Fruit fly (Drosophila melanogaster): ENCODE results near the gene CCKLR-17D3.

The CCKLR-17D3 gene

dm6 chrX:18774818-18775343, 1.1 kb upstream of the CCKLR-17D3 start, which contains the start of gene CG6891 (continued):
- no peak for TF ChIP-seq Dip3 (GFP tag; optimal IDR thresholded peaks at IDR 0.05)
- peak; percentile 52 for TF ChIP-seq bbx (GFP tag; IDR thresholded peaks at IDR 0.05; ENCODE audit: partially characterized antibody)
- TF ChIP-seq CG12155 (GFP tag; optimal IDR thresholded peaks at IDR 0.05), result no peak
- TF ChIP-seq MTF-1 (GFP tag; optimal IDR thresholded peaks at IDR 0.05; ENCODE audit: borderline replicate concordance), result no peak
- TF ChIP-seq vnd (GFP tag; IDR thresholded peaks at IDR 0.05; ENCODE audit: partially characterized antibody), result no peak
- no peak for TF ChIP-seq CG2678 (tag; optimal IDR thresholded peaks at IDR 0.05)
- 0 out of 3 replicates have a peak, but pooled peaks have one; percentile 32 for TF ChIP-seq Opbp (GFP tag; IDR thresholded peaks at IDR 0.05; ENCODE audit: partially characterized antibody)
- TF ChIP-seq CG8765 (GFP tag; IDR thresholded peaks at IDR 0.05), result no peak
- TF ChIP-seq CG2712 (tag; optimal IDR thresholded peaks at IDR 0.05), result peak; percentile 41
- no peak for TF ChIP-seq sc (optimal IDR thresholded peaks at IDR 0.05)
- TF ChIP-seq sc (GFP tag; optimal IDR thresholded peaks at IDR 0.05), result peak; percentile 37
- no peak for TF ChIP-seq Ets97D (GFP tag; optimal IDR thresholded peaks at IDR 0.05)
- peak; percentile 71 for TF ChIP-seq Ets65A (GFP tag)
- no peak for TF ChIP-seq repo (GFP tag; optimal IDR thresholded peaks at IDR 0.05)
- peak; percentile 1 for TF ChIP-seq Bdp1 (GFP tag; optimal IDR thresholded peaks at IDR 0.05)
- peak; percentile 19 for TF ChIP-seq CG12391 (tag; optimal IDR thresholded peaks at IDR 0.05)
- TF ChIP-seq CG17912 (GFP tag; optimal IDR thresholded peaks at IDR 0.05), result peak; percentile 13
- TF ChIP-seq seq (GFP tag; IDR thresholded peaks at IDR 0.05), result no peak; the same call in 1 of the 2 replicates
- TF ChIP-seq H2.0 (GFP tag; IDR thresholded peaks at IDR 0.05), result no peak
- no peak for TF ChIP-seq CG4854 (GFP tag; optimal IDR thresholded peaks at IDR 0.05)
- TF ChIP-seq Dref (GFP tag; IDR thresholded peaks at IDR 0.05), result no peak
- no peak for TF ChIP-seq CkIIα-i1 (GFP tag; IDR thresholded peaks at IDR 0.05)
- peak; percentile 32 for TF ChIP-seq shn (GFP tag; optimal IDR thresholded peaks at IDR 0.05)
- TF ChIP-seq CG33557 (GFP tag; optimal IDR thresholded peaks at IDR 0.05), result peak; percentile 76
- no peak for TF ChIP-seq tx (GFP tag; optimal IDR thresholded peaks at IDR 0.05)
- TF ChIP-seq CG17359 (tag; optimal IDR thresholded peaks at IDR 0.05), result peak; percentile 14
- no peak for TF ChIP-seq B-H2 (GFP tag; optimal IDR thresholded peaks at IDR 0.05)
- TF ChIP-seq ash1 (GFP tag; optimal IDR thresholded peaks at IDR 0.05), result no peak
- no peak for TF ChIP-seq C15 (GFP tag; IDR thresholded peaks at IDR 0.05)
- TF ChIP-seq sisA (GFP tag; IDR thresholded peaks at IDR 0.05), result peak; percentile 18; the same call in 1 of the 2 replicates
- peak; percentile 47 for TF ChIP-seq CG10431 (GFP tag; optimal IDR thresholded peaks at IDR 0.05)
- no peak for TF ChIP-seq Camta (GFP tag; optimal IDR thresholded peaks at IDR 0.05)
- no peak for TF ChIP-seq CG6813 (GFP tag; optimal IDR thresholded peaks at IDR 0.05)
- no peak for TF ChIP-seq bcd (GFP tag; optimal IDR thresholded peaks at IDR 0.05)
- TF ChIP-seq kah (GFP tag; optimal IDR thresholded peaks at IDR 0.05), result no peak
- TF ChIP-seq Taf1 (GFP tag; IDR thresholded peaks at IDR 0.05), result no peak
- 0 out of 2 replicates have a peak, but pooled peaks have one; percentile 13 for TF ChIP-seq CG3847 (GFP tag; IDR thresholded peaks at IDR 0.05)
- TF ChIP-seq CG1603 (tag; optimal IDR thresholded peaks at IDR 0.05), result peak; percentile 54
- TF ChIP-seq CTCF (GFP tag; optimal IDR thresholded peaks at IDR 0.05), result no peak
- no peak for TF ChIP-seq HHEX (GFP tag; optimal IDR thresholded peaks at IDR 0.05)
- peak; percentile 92 for TF ChIP-seq CG1832 (GFP tag; optimal IDR thresholded peaks at IDR 0.05)
- TF ChIP-seq CG31388 (GFP tag; optimal IDR thresholded peaks at IDR 0.05), result no peak
- 0 out of 3 replicates have a peak, but pooled peaks have one; percentile 16 for TF ChIP-seq CG17361 (GFP tag; IDR thresholded peaks at IDR 0.05)
- no peak for TF ChIP-seq CG12104 (GFP tag; optimal IDR thresholded peaks at IDR 0.05)
- no peak for TF ChIP-seq CG16779 (GFP tag; IDR thresholded peaks at IDR 0.05)
- no peak for TF ChIP-seq ro (GFP tag; IDR thresholded peaks at IDR 0.05)
- no peak for TF ChIP-seq CG3726 (GFP tag; IDR thresholded peaks at IDR 0.05)
- no peak for TF ChIP-seq Ssrp (tag; optimal IDR thresholded peaks at IDR 0.05)
- no peak for TF ChIP-seq gce (GFP tag; IDR thresholded peaks at IDR 0.05)
- no peak for TF ChIP-seq Chrac-16 (GFP tag; optimal IDR thresholded peaks at IDR 0.05)
- TF ChIP-seq Deaf1 (tag; optimal IDR thresholded peaks at IDR 0.05), result peak; percentile 97
- TF ChIP-seq NFAT (GFP tag; IDR thresholded peaks at IDR 0.05), result no peak

Data from whole organism, embryonic.